Worm (Caenorhabditis elegans): ENCODE data around the gene W06G6.15.

- TF ChIP-seq R02D3.7 (tag; optimal IDR thresholded peaks at IDR 0.05), result no peak
- TF ChIP-seq lin-13 (GFP tag; optimal IDR thresholded peaks at IDR 0.05), result no peak
- no peak for TF ChIP-seq skn-1 (tag; optimal IDR thresholded peaks at IDR 0.05)
- TF ChIP-seq sdz-12 (GFP tag; optimal IDR thresholded peaks at IDR 0.05), result no peak
- no peak; the same call in 1 of the 2 replicates for TF ChIP-seq dmd-6 (GFP tag; IDR thresholded peaks at IDR 0.05)
- TF ChIP-seq ama-1 (optimal IDR thresholded peaks at IDR 0.05), result no peak
- no peak for TF ChIP-seq unc-62 (GFP tag; optimal IDR thresholded peaks at IDR 0.05 in 1 of 2)
- no peak for TF ChIP-seq unc-62 (tag; optimal IDR thresholded peaks at IDR 0.05)
- TF ChIP-seq nhr-77 (tag; optimal IDR thresholded peaks at IDR 0.05), result no peak
- TF ChIP-seq ceh-28 (tag; optimal IDR thresholded peaks at IDR 0.05), result no peak
- TF ChIP-seq ztf-11 (tag; optimal IDR thresholded peaks at IDR 0.05), result no peak
- no peak for TF ChIP-seq lir-3 (tag; optimal IDR thresholded peaks at IDR 0.05)
- no peak for TF ChIP-seq zip-11 (GFP tag; IDR thresholded peaks at IDR 0.05)
Measured at ce11 chrV:16627962-16628361, 26.4 kb upstream of the W06G6.15 start, which contains the start of gene oac-53.

Data from whole organism, L4 larva.